Worm (Caenorhabditis elegans) whole organism, L4/young adult: ENCODE results near the gene gldi-2.

Experiments
- W03F9.2 ChIP-seq: fragments of 150-350 bp; optimal IDR thresholded peaks from 2 replicates; lab custom pipeline; 2014; ENCODE audit warnings: missing biosample characterization, missing genetic modification characterization
- dao-5 ChIP-seq: sonication (generic microtip); optimal IDR thresholded peaks from 2 replicates; lab custom pipeline; 2016; ENCODE audit warnings: missing genotype, missing genetic modification characterization, moderate library complexity, missing compliant biosample characterization
- him-1 ChIP-seq: sonication (generic microtip); optimal IDR thresholded peaks from 2 replicates; lab custom pipeline; 2016; ENCODE audit warnings: missing genotype, missing genetic modification reagents, missing genetic modification characterization, missing compliant biosample characterization

Gene gldi-2

DNA sequence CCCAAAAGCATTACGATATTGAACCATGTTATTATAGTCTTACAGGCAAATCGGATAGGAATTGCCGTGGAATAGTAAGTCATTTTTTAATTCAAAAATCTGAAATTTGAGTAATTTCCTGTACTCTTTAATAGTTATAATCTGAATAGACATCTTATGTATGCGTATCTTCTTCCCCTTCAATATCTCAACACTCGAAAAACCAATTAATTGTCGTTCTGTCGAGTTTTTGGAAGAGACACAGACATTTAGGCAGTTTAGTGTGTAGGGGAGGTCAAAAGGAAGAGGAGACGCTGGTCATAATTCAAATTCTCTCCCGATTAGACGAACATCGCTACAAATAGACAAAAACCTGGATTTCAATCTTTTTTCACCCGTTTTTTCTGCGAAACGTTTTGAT, 52.3 kb downstream of the gldi-2 start:
- TF ChIP-seq him-1 (tag; lab: Kevin White, UChicago) (no peak), W03F9.2 (tag; lab: Kevin White, UChicago) (no peak), dao-5 (no peak)

DNA sequence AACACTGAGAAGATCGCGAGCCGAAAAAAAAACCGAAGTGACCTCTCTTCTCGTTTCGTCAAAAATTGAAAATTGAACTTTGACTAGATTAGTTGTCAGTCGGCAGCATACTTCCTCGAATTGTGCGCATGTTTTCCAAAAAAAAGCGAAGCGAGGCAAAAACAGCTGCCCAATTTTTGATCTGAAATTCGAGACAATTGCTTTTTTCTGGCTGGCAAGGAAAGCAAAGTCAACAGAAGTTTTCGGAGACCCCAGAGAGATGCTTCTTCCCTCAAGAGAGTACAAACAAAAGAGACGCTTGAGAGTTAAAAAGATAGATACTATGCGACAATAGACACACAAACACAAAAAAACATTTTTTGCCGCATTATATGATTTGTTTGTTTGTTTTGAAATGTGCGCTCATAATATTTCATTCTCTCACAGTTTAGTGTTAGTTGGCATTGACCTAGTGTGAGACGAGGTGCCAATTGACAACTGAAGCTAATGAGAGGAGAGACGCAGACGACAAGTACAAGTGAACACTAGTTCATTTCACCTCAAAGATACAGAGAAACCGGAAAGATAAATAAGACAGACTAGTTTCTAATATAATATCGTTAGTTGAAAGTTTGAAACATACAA, 52.9 kb downstream of the gldi-2 start:
- TF ChIP-seq dao-5 (no peak), W03F9.2 (tag; lab: Kevin White, UChicago) (no peak), him-1 (tag; lab: Kevin White, UChicago) (no peak)

DNA sequence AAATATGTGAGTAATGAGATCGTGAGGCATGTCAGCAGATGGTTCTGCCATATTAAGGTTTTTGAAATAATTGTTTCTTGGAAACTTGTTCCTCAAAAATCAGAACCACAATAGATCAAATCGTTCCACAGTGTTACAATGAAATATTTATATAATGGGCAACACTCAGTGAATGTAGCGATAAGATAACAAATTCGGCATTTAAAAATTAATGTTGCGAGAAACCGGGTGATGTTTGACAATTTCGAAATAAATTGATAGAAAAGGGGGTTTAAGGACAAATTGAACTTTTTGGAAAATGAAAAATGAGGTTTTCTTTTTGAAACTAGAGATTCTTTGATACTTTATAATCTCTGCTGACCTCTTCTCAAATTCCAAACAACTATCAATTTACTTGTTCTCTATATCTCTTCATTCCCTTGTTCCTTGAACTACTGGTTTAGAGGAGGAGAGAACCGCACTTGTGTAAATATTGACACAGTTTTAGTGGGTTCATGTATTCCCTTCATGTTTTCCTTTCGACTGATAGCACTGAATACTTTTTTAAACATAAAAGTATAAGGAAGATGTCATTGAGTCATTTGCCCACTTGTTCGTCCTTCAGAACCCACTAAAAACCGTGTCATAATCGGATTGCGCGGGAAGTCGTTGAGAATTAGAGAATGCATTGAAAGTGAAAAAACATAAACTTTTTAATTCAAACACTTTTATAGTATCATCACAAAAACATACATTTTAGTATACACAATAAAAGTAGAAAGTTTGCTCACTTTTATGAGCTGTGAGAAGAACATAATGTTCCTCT, 53.7 kb downstream of the gldi-2 start:
- TF ChIP-seq dao-5, result no peak
- no peak for TF ChIP-seq W03F9.2 (tag; lab: Kevin White, UChicago)
- no peak for TF ChIP-seq him-1 (tag; lab: Kevin White, UChicago)
